Fruit fly (Drosophila melanogaster) whole organism, prepupa: ENCODE results near the gene Cby.

Experiments
- Blimp-1 ChIP-seq: fragments of 200-800 bp; sonication (Bioruptor generic); optimal IDR thresholded peaks from 3 replicates; lab custom pipeline; 2017; ENCODE audit warnings: missing biosample characterization, missing genetic modification characterization, mild to moderate bottlenecking, moderate library complexity, missing genetic modification reagents
- CG10631 ChIP-seq: fragments of 200-800 bp; sonication (Bioruptor generic); optimal IDR thresholded peaks from 2 replicates; lab custom pipeline; 2016; ENCODE audit warnings: missing biosample characterization, missing genetic modification characterization
- CG10669 ChIP-seq: fragments of 200-800 bp; sonication (Bioruptor generic); optimal IDR thresholded peaks from 3 replicates; lab custom pipeline; 2018; ENCODE audit warnings: missing biosample characterization, mild to moderate bottlenecking, missing genetic modification characterization, moderate library complexity
- CG11294 ChIP-seq: fragments of 200-800 bp; sonication (Bioruptor generic); IDR thresholded peaks from 2 replicates; pipeline ENCODE4 v1.3.6; 2022; ENCODE audit warnings: missing biosample characterization, missing genetic modification characterization
- CG11762 ChIP-seq: fragments of 200-800 bp; sonication (Bioruptor generic); optimal IDR thresholded peaks from 3 replicates; lab custom pipeline; 2016; ENCODE audit warnings: missing biosample characterization, missing genetic modification characterization; ENCODE audit not compliant: insufficient read depth
- CG11902 ChIP-seq: fragments of 200-800 bp; sonication (Bioruptor generic); optimal IDR thresholded peaks from 3 replicates; lab custom pipeline; 2016; ENCODE audit warnings: missing biosample characterization, missing genetic modification characterization
- CG15336 ChIP-seq: fragments of 200-800 bp; sonication (Bioruptor generic); IDR thresholded peaks from 2 replicates; pipeline ENCODE4 v1.3.6; 2022; ENCODE audit warnings: missing biosample characterization, missing genetic modification characterization
- CG1621 ChIP-seq: fragments of 200-800 bp; sonication (Bioruptor generic); optimal IDR thresholded peaks from 3 replicates; lab custom pipeline; 2018; ENCODE audit warnings: missing biosample characterization, mild to moderate bottlenecking, missing genetic modification characterization
- CG16779 ChIP-seq: fragments of 200-800 bp; sonication (Bioruptor generic); optimal IDR thresholded peaks from 3 replicates; lab custom pipeline; 2017; ENCODE audit warnings: missing biosample characterization, mild to moderate bottlenecking, missing genetic modification characterization
- CG3032 ChIP-seq: fragments of 200-800 bp; optimal IDR thresholded peaks from 2 replicates; lab custom pipeline; 2019; ENCODE audit warnings: missing biosample characterization, mild to moderate bottlenecking, missing genetic modification characterization, moderate library complexity
- CG31627 ChIP-seq: fragments of 200-800 bp; sonication (Bioruptor generic); optimal IDR thresholded peaks from 3 replicates; lab custom pipeline; 2016; ENCODE audit warnings: missing biosample characterization, missing genetic modification characterization
- CG32006 ChIP-seq: fragments of 200-800 bp; sonication (Bioruptor generic); optimal IDR thresholded peaks from 3 replicates; lab custom pipeline; 2017; ENCODE audit warnings: missing biosample characterization, mild to moderate bottlenecking, missing genetic modification characterization
- CG3919 ChIP-seq: fragments of 200-800 bp; sonication (Bioruptor generic); optimal IDR thresholded peaks from 3 replicates; lab custom pipeline; 2016; ENCODE audit warnings: missing biosample characterization, missing genetic modification characterization
- CG4318 ChIP-seq: fragments of 200-800 bp; sonication (Bioruptor generic); optimal IDR thresholded peaks from 3 replicates; lab custom pipeline; 2017; ENCODE audit warnings: missing biosample characterization, mild to moderate bottlenecking, missing genetic modification characterization
- CG6163 ChIP-seq: fragments of 200-800 bp; sonication (Bioruptor generic); IDR thresholded peaks from 3 replicates; pipeline ENCODE4 v1.3.6; 2022; ENCODE audit warnings: missing biosample characterization, missing genetic modification characterization
- CG6276 ChIP-seq: fragments of 200-800 bp; sonication (Bioruptor generic); optimal IDR thresholded peaks from 2 replicates; lab custom pipeline; 2017; ENCODE audit warnings: missing biosample characterization, mild to moderate bottlenecking, missing genetic modification characterization
- CG6792 ChIP-seq: fragments of 200-800 bp; sonication (Bioruptor generic); optimal IDR thresholded peaks from 3 replicates; lab custom pipeline; 2016; ENCODE audit warnings: missing biosample characterization, missing genetic modification characterization
- CG6808 ChIP-seq: fragments of 200-800 bp; sonication (Bioruptor generic); optimal IDR thresholded peaks from 3 replicates; lab custom pipeline; 2017; ENCODE audit warnings: missing biosample characterization, missing genetic modification characterization, mild to moderate bottlenecking, moderate library complexity, missing genetic modification reagents
- CG6854 ChIP-seq: fragments of 200-800 bp; sonication (Bioruptor generic); optimal IDR thresholded peaks from 2 replicates; lab custom pipeline; 2017; ENCODE audit warnings: missing biosample characterization, mild to moderate bottlenecking, missing genetic modification characterization
- CG7368 ChIP-seq: fragments of 200-800 bp; sonication (Bioruptor generic); optimal IDR thresholded peaks from 3 replicates; lab custom pipeline; 2016; ENCODE audit warnings: missing biosample characterization, missing genetic modification characterization
- CG8319 ChIP-seq: fragments of 200-800 bp; sonication (Bioruptor generic); optimal IDR thresholded peaks from 3 replicates; lab custom pipeline; 2016; ENCODE audit warnings: missing biosample characterization, missing genetic modification characterization
- CG8632 ChIP-seq: fragments of 200-800 bp; sonication (Bioruptor generic); optimal IDR thresholded peaks from 3 replicates; lab custom pipeline; 2016; ENCODE audit warnings: missing biosample characterization, missing genetic modification characterization
- CG9139 ChIP-seq: fragments of 200-800 bp; sonication (Bioruptor generic); optimal IDR thresholded peaks from 3 replicates; lab custom pipeline; 2017; ENCODE audit warnings: missing biosample characterization, mild to moderate bottlenecking, missing genetic modification characterization
- Eip75B ChIP-seq: fragments of 200-800 bp; sonication (Bioruptor generic); optimal IDR thresholded peaks from 3 replicates; lab custom pipeline; 2016; ENCODE audit warnings: missing biosample characterization, missing genetic modification characterization
- Eip78C ChIP-seq: fragments of 200-800 bp; sonication (Bioruptor generic); peaks from one replicate; lab custom pipeline; 2016; ENCODE audit warnings: missing biosample characterization, missing genetic modification characterization
- Ets21C ChIP-seq: fragments of 200-800 bp; sonication (Bioruptor generic); optimal IDR thresholded peaks from 3 replicates; lab custom pipeline; 2016; ENCODE audit warnings: missing biosample characterization, missing genetic modification characterization
- Gug ChIP-seq: fragments of 200-800 bp; sonication (Bioruptor generic); IDR thresholded peaks from 2 replicates; pipeline ENCODE4 v1.3.6; 2022; ENCODE audit warnings: missing biosample characterization, missing genetic modification characterization
- Hr38 ChIP-seq: sonication (Bioruptor generic); optimal IDR thresholded peaks from 2 replicates; lab custom pipeline; 2016; ENCODE audit warnings: missing biosample characterization, missing genetic modification characterization
- Hr39 ChIP-seq: fragments of 200-800 bp; sonication (Bioruptor generic); optimal IDR thresholded peaks from 2 replicates; lab custom pipeline; 2016; ENCODE audit warnings: missing biosample characterization, missing genetic modification characterization
- Hr4 ChIP-seq: fragments of 200-800 bp; sonication (Bioruptor generic); optimal IDR thresholded peaks from 3 replicates; lab custom pipeline; 2016; ENCODE audit warnings: missing biosample characterization, missing genetic modification characterization
- Lpt ChIP-seq: fragments of 200-800 bp; sonication (Bioruptor generic); optimal IDR thresholded peaks from 3 replicates; lab custom pipeline; 2016; ENCODE audit warnings: missing biosample characterization, missing genetic modification characterization
- Smox ChIP-seq: fragments of 200-800 bp; sonication (Bioruptor generic); optimal IDR thresholded peaks from 3 replicates; lab custom pipeline; 2016; ENCODE audit warnings: missing biosample characterization, missing genetic modification characterization
- Sox102F ChIP-seq: fragments of 200-800 bp; sonication (Bioruptor generic); optimal IDR thresholded peaks from 2 replicates; lab custom pipeline; 2016; ENCODE audit warnings: missing biosample characterization, mild to moderate bottlenecking, missing genetic modification characterization
- Sox14 ChIP-seq: fragments of 200-800 bp; sonication (Bioruptor generic); optimal IDR thresholded peaks from 3 replicates; lab custom pipeline; 2016; ENCODE audit warnings: missing biosample characterization, missing genetic modification characterization
- Sox15 ChIP-seq: fragments of 200-800 bp; sonication (Bioruptor generic); optimal IDR thresholded peaks from 3 replicates; lab custom pipeline; 2016; ENCODE audit warnings: missing biosample characterization, missing genetic modification characterization
- achi ChIP-seq: fragments of 200-800 bp; sonication (Bioruptor generic); optimal IDR thresholded peaks from 3 replicates; lab custom pipeline; 2016; ENCODE audit warnings: missing biosample characterization, missing genetic modification characterization
- acj6 ChIP-seq: fragments of 200-800 bp; sonication (Bioruptor generic); optimal IDR thresholded peaks from 3 replicates; lab custom pipeline; 2016; ENCODE audit warnings: missing biosample characterization, missing genetic modification characterization
- cyc ChIP-seq: fragments of 200-800 bp; sonication (Bioruptor generic); optimal IDR thresholded peaks from 3 replicates; lab custom pipeline; 2016; ENCODE audit warnings: missing biosample characterization, missing genetic modification characterization
- dsx ChIP-seq: fragments of 200-800 bp; optimal IDR thresholded peaks from 3 replicates; lab custom pipeline; 2019; ENCODE audit warnings: missing biosample characterization, mild to moderate bottlenecking, missing genetic modification characterization, moderate library complexity; ENCODE audit not compliant: poor library complexity, severe bottlenecking
- eg ChIP-seq: fragments of 200-800 bp; sonication (Bioruptor generic); IDR thresholded peaks from 3 replicates; pipeline ENCODE4 v1.3.6; 2022; ENCODE audit warnings: missing biosample characterization, missing genetic modification characterization
- fd59A ChIP-seq: fragments of 200-800 bp; sonication (Bioruptor generic); optimal IDR thresholded peaks from 2 replicates; lab custom pipeline; 2017; ENCODE audit warnings: missing biosample characterization, mild to moderate bottlenecking, missing genetic modification characterization, missing genetic modification reagents
- fd85E ChIP-seq: fragments of 200-800 bp; sonication (Bioruptor generic); optimal IDR thresholded peaks from 3 replicates; lab custom pipeline; 2016; ENCODE audit warnings: missing biosample characterization, missing genetic modification characterization
- fkh ChIP-seq: fragments of 200-800 bp; sonication (Bioruptor generic); optimal IDR thresholded peaks from 3 replicates; lab custom pipeline; 2017; ENCODE audit warnings: missing biosample characterization, mild to moderate bottlenecking, missing genetic modification characterization, moderate library complexity
- lz ChIP-seq: fragments of 200-800 bp; sonication (Bioruptor generic); optimal IDR thresholded peaks from 3 replicates; lab custom pipeline; 2016; ENCODE audit warnings: missing biosample characterization, missing genetic modification characterization
- net ChIP-seq: fragments of 200-800 bp; sonication (Bioruptor generic); optimal IDR thresholded peaks from 3 replicates; lab custom pipeline; 2016; ENCODE audit warnings: missing biosample characterization, missing genetic modification characterization
- pdm3 ChIP-seq: fragments of 200-800 bp; sonication (Bioruptor generic); optimal IDR thresholded peaks from 3 replicates; lab custom pipeline; 2016; ENCODE audit warnings: missing biosample characterization, missing genetic modification characterization
- salr ChIP-seq, 2 experiments: fragments of 200-800 bp; sonication (Bioruptor generic); optimal IDR thresholded peaks; 3 replicates each; lab custom pipeline; 2016 to 2018; ENCODE audit warnings: missing biosample characterization in 2 of 2, missing genetic modification characterization in 2 of 2, mild to moderate bottlenecking in 1 of 2
- spab ChIP-seq: fragments of 200-800 bp; sonication (Bioruptor generic); optimal IDR thresholded peaks from 2 replicates; lab custom pipeline; 2017; ENCODE audit warnings: missing biosample characterization, mild to moderate bottlenecking, missing genetic modification characterization, missing genetic modification reagents
- ss ChIP-seq, 2 experiments: fragments of 200-800 bp; sonication (Bioruptor generic); optimal IDR thresholded peaks; 2 replicates in 1 of 2; 3 replicates in 1 of 2; lab custom pipeline; 2017 to 2018; ENCODE audit warnings: mild to moderate bottlenecking in 2 of 2, missing biosample characterization in 2 of 2, missing genetic modification characterization in 2 of 2, moderate library complexity in 1 of 2
- svp ChIP-seq: fragments of 200-800 bp; sonication (Bioruptor generic); peaks from one replicate; lab custom pipeline; 2016; ENCODE audit warnings: missing biosample characterization, missing genetic modification characterization
- topi ChIP-seq: fragments of 200-800 bp; sonication (Bioruptor generic); optimal IDR thresholded peaks from 3 replicates; lab custom pipeline; 2016; ENCODE audit warnings: missing biosample characterization, missing genetic modification characterization

The Cby gene

dm6 chr3R:21888696-21889602 lies 21.1 kb downstream of the Cby start, which contains the start of gene CG43844:
TSS of gene CG43844 (plus strand) at chr3R:21889539.
- TF ChIP-seq CG31627 (GFP tag; lab: Kevin White, UChicago) (no peak), Eip78C (peak; percentile 51), CG4318 (GFP tag; lab: Kevin White, UChicago) (no peak), Blimp-1 (GFP tag; lab: Kevin White, UChicago) (no peak), CG3032 (tag; lab: Kevin White, UChicago) (no peak), salr (GFP tag; optimal IDR thresholded peaks at IDR 0.05; lab: Kevin White, UChicago) (no peak), Lpt (no peak), CG3919 (no peak), CG10669 (no peak), dsx (GFP tag; lab: Kevin White, UChicago) (peak; percentile 83), CG11294 (GFP tag; lab: Robert Waterston, UW) (no peak), fd85E (GFP tag; lab: Kevin White, UChicago) (no peak), svp (GFP tag; lab: Kevin White, UChicago) (peak; percentile 54), CG6808 (no peak), cyc (GFP tag; lab: Kevin White, UChicago) (no peak), Sox15 (GFP tag; lab: Kevin White, UChicago) (no peak), CG1621 (tag; lab: Kevin White, UChicago) (no peak), CG15336 (GFP tag; lab: Robert Waterston, UW) (no peak), Eip75B (no peak), CG6854 (no peak), pdm3 (no peak), achi (GFP tag; lab: Kevin White, UChicago) (no peak), CG6163 (GFP tag; lab: Robert Waterston, UW) (0 out of 3 replicates have a peak, but pooled peaks have one; percentile 9), CG32006 (GFP tag; lab: Kevin White, UChicago) (no peak), acj6 (GFP tag; lab: Kevin White, UChicago) (peak; percentile 23), fkh (GFP tag; lab: Kevin White, UChicago) (no peak), topi (GFP tag; lab: Kevin White, UChicago) (peak; percentile 4), Hr4 (GFP tag; lab: Kevin White, UChicago) (no peak), CG6276 (no peak), CG9139 (no peak), Hr38 (GFP tag; lab: Kevin White, UChicago) (no peak), Smox (GFP tag; lab: Kevin White, UChicago) (no peak), spab (GFP tag; lab: Kevin White, UChicago) (no peak), Ets21C (GFP tag; lab: Kevin White, UChicago) (no peak), CG8319 (GFP tag; lab: Kevin White, UChicago) (no peak), CG16779 (no peak), ss (GFP tag; optimal IDR thresholded peaks at IDR 0.05; lab: Kevin White, UChicago) (no peak), CG6792 (GFP tag; lab: Kevin White, UChicago) (no peak), CG10631 (no peak), Hr39 (GFP tag; lab: Kevin White, UChicago) (no peak), net (GFP tag; lab: Kevin White, UChicago) (no peak), CG11902 (peak; percentile 9), CG7368 (GFP tag; lab: Kevin White, UChicago) (peak; percentile 15), eg (GFP tag; lab: Robert Waterston, UW) (no peak), Sox14 (GFP tag; lab: Kevin White, UChicago) (no peak), Sox102F (no peak), lz (GFP tag; lab: Kevin White, UChicago) (no peak), CG8632 (GFP tag; lab: Kevin White, UChicago) (no peak), CG11762 (no peak), Gug (GFP tag; lab: Robert Waterston, UW) (no peak), fd59A (no peak)
